Fruit fly (Drosophila melanogaster) whole organism, embryonic: ENCODE measurements around the gene QIL1.

Source experiments
- CG7786 ChIP-seq: fragments of 200-800 bp; sonication (Bioruptor generic); optimal IDR thresholded peaks from 2 replicates; lab custom pipeline; 2016; ENCODE audit warnings: missing biosample characterization, missing genetic modification characterization
- CG9727 ChIP-seq: fragments of 200-800 bp; sonication (Bioruptor generic); optimal IDR thresholded peaks from 3 replicates; lab custom pipeline; 2017; ENCODE audit warnings: missing biosample characterization, mild to moderate bottlenecking, missing genetic modification characterization
- HLH54F ChIP-seq: fragments of 200-800 bp; sonication (Bioruptor generic); optimal IDR thresholded peaks from 3 replicates; lab custom pipeline; 2016; ENCODE audit warnings: missing biosample characterization, missing genetic modification characterization
- Ssrp ChIP-seq: fragments of 200-800 bp; sonication (Bioruptor generic); optimal IDR thresholded peaks from 2 replicates; lab custom pipeline; 2018; ENCODE audit warnings: missing biosample characterization, mild to moderate bottlenecking, missing genetic modification characterization, moderate library complexity
- cato ChIP-seq: fragments of 200-800 bp; sonication (Bioruptor generic); optimal IDR thresholded peaks from 2 replicates; lab custom pipeline; 2016; ENCODE audit warnings: missing biosample characterization, missing genetic modification characterization, borderline replicate concordance
- crc ChIP-seq: fragments of 200-800 bp; sonication (Bioruptor generic); optimal IDR thresholded peaks from 2 replicates; lab custom pipeline; 2016; ENCODE audit warnings: missing biosample characterization, missing genetic modification characterization
- lilli ChIP-seq: fragments of 200-800 bp; sonication (Bioruptor generic); optimal IDR thresholded peaks from 3 replicates; lab custom pipeline; 2016; ENCODE audit warnings: missing biosample characterization, missing genetic modification characterization

DNA sequence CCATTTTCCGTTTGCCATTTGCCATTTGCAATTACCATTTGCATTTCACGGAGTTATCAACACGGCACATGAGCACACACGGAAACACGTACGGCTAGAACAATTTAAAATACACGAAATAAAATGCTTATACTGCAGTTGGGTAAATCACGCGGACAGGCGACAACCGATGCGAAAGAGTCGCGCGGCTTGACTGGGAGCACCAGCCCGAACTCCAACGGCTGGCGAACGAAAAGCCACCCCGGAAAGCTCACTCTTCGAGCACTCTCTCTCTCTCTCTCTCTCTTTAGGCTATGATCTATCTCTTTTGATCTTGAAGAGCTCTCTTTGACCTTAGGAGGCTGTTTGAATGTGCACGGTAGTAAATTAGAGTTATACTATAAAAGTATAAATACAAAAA is 44.4 kb upstream of the QIL1 start, which contains the start of gene blot:
- no peak for TF ChIP-seq crc (GFP tag; lab: Kevin White, UChicago)
- TF ChIP-seq Ssrp (tag; lab: Kevin White, UChicago) = no peak
- TF ChIP-seq cato (GFP tag; lab: Kevin White, UChicago) = no peak
- TF ChIP-seq HLH54F (GFP tag; lab: Kevin White, UChicago) = no peak
- TF ChIP-seq lilli (GFP tag; lab: Kevin White, UChicago) = no peak
- no peak for TF ChIP-seq CG9727 (GFP tag; lab: Kevin White, UChicago)
- TF ChIP-seq CG7786 (GFP tag; lab: Kevin White, UChicago) = no peak
